Worm (Caenorhabditis elegans): ENCODE results near the gene ttc-39B.

Gene ttc-39B

DNA sequence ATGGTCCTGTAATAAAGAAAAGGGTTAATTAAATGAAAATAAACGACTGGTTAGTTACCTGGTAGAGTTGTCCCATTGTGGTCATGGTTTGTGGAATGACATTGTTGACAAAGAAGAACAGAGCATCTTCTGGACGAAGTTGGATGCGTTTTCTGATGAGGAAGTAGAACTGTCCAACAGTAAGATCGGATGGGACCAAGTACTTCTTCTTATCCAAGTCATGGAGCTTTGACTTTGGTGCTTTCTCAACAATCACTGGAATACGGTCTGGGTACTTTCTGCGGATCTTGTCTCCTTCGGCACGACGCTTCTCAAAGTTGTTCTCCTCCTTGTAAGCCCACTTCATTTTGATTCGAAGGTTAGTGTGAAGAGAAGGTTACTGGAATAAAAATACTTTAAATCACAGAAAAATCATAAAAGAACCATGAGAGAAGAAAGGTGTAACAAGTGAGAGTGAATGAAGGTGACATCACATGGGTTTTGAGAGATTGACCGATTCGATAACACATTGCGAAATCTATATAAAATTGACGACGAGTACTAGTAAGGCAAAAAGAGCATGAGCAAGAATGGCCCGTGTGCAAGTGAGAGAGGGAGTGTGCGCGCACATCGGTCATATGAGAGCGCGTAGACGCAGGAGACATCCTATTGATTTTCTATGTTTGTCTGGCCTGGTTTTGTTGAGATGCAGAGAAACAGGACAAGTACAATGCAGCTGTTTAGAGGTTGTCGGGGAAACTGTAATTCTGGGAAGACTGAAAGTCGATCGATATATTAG, 13.7 kb upstream of the ttc-39B start, which contains the start of gene lgg-1:
lgg-1 (minus strand) TSS at position 379 of the 778 bp plus-strand sequence.
- TF ChIP-seq ceh-9 (tag; optimal IDR thresholded peaks at IDR 0.05), result no peak
- peak; percentile 24 for TF ChIP-seq ceh-31 (tag; optimal IDR thresholded peaks at IDR 0.05)
- no peak for TF ChIP-seq dmd-4 (tag; optimal IDR thresholded peaks at IDR 0.05; ENCODE audit: borderline replicate concordance)
- peak; percentile 24 for TF ChIP-seq ceh-18 (tag; optimal IDR thresholded peaks at IDR 0.05)
- TF ChIP-seq che-1 (tag; optimal IDR thresholded peaks at IDR 0.05), result no peak
- TF ChIP-seq hlh-15 (tag; optimal IDR thresholded peaks at IDR 0.05), result no peak
- no peak for TF ChIP-seq ztf-16 (tag; optimal IDR thresholded peaks at IDR 0.05)
- no peak for TF ChIP-seq sox-4 (tag; optimal IDR thresholded peaks at IDR 0.05)
- peak; percentile 33 for TF ChIP-seq pax-1 (tag; optimal IDR thresholded peaks at IDR 0.05)
- peak; percentile 89 for TF ChIP-seq hlh-30 (tag; optimal IDR thresholded peaks at IDR 0.05; ENCODE audit: insufficient read depth)
- no peak for TF ChIP-seq gmeb-2 (tag; optimal IDR thresholded peaks at IDR 0.05)
- peak; percentile 43 for TF ChIP-seq madf-2 (tag; optimal IDR thresholded peaks at IDR 0.05)
- TF ChIP-seq tbx-2 (tag; optimal IDR thresholded peaks at IDR 0.05), result peak; percentile 43
- TF ChIP-seq ceh-34 (tag; optimal IDR thresholded peaks at IDR 0.05), result no peak
- no peak for TF ChIP-seq fkh-10 (GFP tag; optimal IDR thresholded peaks at IDR 0.05)
- no peak for TF ChIP-seq ceh-6 (GFP tag; optimal IDR thresholded peaks at IDR 0.05)
- TF ChIP-seq mec-3 (tag; optimal IDR thresholded peaks at IDR 0.05; ENCODE audit: borderline replicate concordance), result no peak
- TF ChIP-seq lim-6 (tag; optimal IDR thresholded peaks at IDR 0.05), result no peak
- no peak for TF ChIP-seq T23F11.4 (GFP tag; optimal IDR thresholded peaks at IDR 0.05)
- no peak for TF ChIP-seq Y22D7AL.16 (tag; optimal IDR thresholded peaks at IDR 0.05)
- peak; percentile 39 for TF ChIP-seq nfya-1 (tag; optimal IDR thresholded peaks at IDR 0.05)
- peak; percentile 2 for TF ChIP-seq unc-55 (GFP tag; optimal IDR thresholded peaks at IDR 0.05)
- TF ChIP-seq fkh-6 (tag; optimal IDR thresholded peaks at IDR 0.05), result no peak
- TF ChIP-seq ref-2 (tag; optimal IDR thresholded peaks at IDR 0.05), result no peak
- no peak for TF ChIP-seq npax-4 (tag; optimal IDR thresholded peaks at IDR 0.05)
- TF ChIP-seq unc-42 (tag; optimal IDR thresholded peaks at IDR 0.05), result no peak
- TF ChIP-seq ceh-48 (tag; optimal IDR thresholded peaks at IDR 0.05), result peak; percentile 95
- 0 out of 2 replicates have a peak, but pooled peaks have one; percentile 31 for TF ChIP-seq unc-3 (GFP tag; conservative IDR thresholded peaks at IDR 0.05)
- no peak for TF ChIP-seq unc-3 (tag; optimal IDR thresholded peaks at IDR 0.05)

DNA sequence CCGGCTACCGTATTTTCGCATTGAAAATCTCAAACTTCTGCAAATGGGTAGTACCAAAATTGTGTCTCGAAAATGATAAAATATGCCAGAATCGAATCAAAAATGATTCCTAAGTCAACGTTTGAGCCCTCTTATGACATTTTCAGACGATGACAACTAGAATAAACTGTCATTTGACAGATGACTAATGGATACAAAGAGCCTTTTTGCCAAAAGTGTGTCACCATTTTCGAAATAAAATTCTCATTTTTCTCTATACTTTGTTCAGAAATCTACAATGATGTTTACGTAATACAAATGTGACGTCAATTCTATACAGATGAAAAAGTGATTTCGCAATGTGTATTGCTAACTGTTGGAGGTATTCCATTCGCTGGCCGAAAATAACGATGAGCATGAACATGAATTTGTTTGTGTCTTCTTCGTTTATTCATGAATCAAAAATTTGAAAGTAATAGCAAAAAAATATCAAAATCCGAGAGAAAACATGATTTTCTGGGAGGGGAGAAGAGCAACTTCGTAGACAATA, 12.8 kb upstream of the ttc-39B start:
- TF ChIP-seq nhr-11 (tag; optimal IDR thresholded peaks at IDR 0.05) (no peak), ama-1 (optimal IDR thresholded peaks at IDR 0.05) (peak; percentile 77)

DNA sequence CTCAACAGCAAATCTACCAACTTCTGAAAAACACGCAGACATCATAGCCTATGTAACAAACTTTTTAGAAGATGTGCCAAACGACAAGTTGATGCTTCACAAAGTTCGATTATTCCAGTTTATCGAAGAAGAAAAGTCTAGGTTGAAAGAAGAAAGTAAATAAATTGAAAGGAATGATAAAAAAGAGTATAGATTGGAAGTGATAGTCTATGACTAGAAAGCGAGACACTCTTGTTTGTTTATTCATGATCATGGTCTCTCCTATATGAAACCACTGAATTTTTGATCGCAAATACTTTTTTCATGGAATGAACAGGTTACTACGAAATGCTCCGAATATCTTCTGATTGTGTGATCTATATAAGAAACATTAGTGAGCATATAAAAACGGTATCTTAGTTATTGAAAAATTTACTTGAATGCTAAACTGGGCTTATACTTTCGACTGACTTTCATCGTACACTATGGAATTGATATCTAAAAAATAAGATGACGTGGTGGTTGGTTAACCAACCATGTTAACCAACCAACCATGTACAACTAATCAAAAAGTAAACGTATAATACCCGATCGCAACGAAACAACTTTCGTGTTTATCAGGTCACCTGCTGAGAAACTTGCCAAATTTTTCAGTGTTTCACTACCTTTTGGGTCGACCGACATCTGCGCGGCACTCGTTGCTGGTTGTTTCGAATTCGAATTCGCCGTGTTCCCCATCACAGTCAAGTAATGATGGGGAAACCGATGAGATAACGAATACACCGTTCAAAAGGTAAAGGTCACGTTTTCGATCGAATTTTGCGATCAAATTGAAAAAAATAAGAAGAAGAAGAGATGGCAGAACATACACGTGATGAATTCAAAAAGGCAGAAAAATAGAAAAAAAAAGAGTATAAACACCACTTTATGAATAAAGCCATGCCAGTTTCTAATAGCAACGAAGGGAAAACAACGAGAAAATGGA, 11.7 kb upstream of the ttc-39B start, which contains the start of gene C32D5.8:
C32D5.8 (minus strand) TSS at position 770 of the 964 bp plus-strand sequence.
- TF ChIP-seq ceh-2 (tag; optimal IDR thresholded peaks at IDR 0.05), result no peak
- TF ChIP-seq hlh-13 (GFP tag; optimal IDR thresholded peaks at IDR 0.05), result no peak
- no peak for TF ChIP-seq sox-2 (GFP tag; IDR thresholded peaks at IDR 0.05)
- TF ChIP-seq fax-1 (tag; optimal IDR thresholded peaks at IDR 0.05), result no peak
- no peak for TF ChIP-seq fkh-6 (tag; optimal IDR thresholded peaks at IDR 0.05)
- TF ChIP-seq pqm-1 (tag; optimal IDR thresholded peaks at IDR 0.05), result no peak
- no peak for TF ChIP-seq lin-11 (tag; optimal IDR thresholded peaks at IDR 0.05)
- TF ChIP-seq pha-4 (tag; optimal IDR thresholded peaks at IDR 0.05), result no peak
- TF ChIP-seq rnt-1 (tag; optimal IDR thresholded peaks at IDR 0.05), result no peak
- TF ChIP-seq K09A11.1 (tag; optimal IDR thresholded peaks at IDR 0.05; ENCODE audit: insufficient read depth), result no peak
- no peak for TF ChIP-seq K02D7.2 (tag; optimal IDR thresholded peaks at IDR 0.05)
- no peak for TF ChIP-seq syd-9 (tag; optimal IDR thresholded peaks at IDR 0.05)
- no peak for TF ChIP-seq unc-42 (tag; optimal IDR thresholded peaks at IDR 0.05)
- no peak for TF ChIP-seq pha-2 (tag; optimal IDR thresholded peaks at IDR 0.05)
- no peak for TF ChIP-seq ceh-48 (tag; optimal IDR thresholded peaks at IDR 0.05)
